Fruit fly (Drosophila melanogaster) whole organism, embryonic: ENCODE measurements around the gene eIF3i.

Source experiments
- CG10209 ChIP-seq: fragments of 200-800 bp; sonication (Bioruptor generic); optimal IDR thresholded peaks from 3 replicates; lab custom pipeline; 2017; ENCODE audit warnings: missing biosample characterization, mild to moderate bottlenecking, missing genetic modification characterization, missing genetic modification reagents
- CG10366 ChIP-seq: fragments of 200-800 bp; sonication (Bioruptor generic); IDR thresholded peaks from 2 replicates; pipeline ENCODE4 v1.3.6; 2022; ENCODE audit warnings: missing biosample characterization, missing genetic modification characterization
- CG10431 ChIP-seq: fragments of 200-800 bp; sonication (Bioruptor generic); optimal IDR thresholded peaks from 3 replicates; lab custom pipeline; 2018; ENCODE audit warnings: missing biosample characterization, mild to moderate bottlenecking, missing genetic modification characterization
- CG10462 ChIP-seq: fragments of 200-800 bp; sonication (Bioruptor generic); optimal IDR thresholded peaks from 2 replicates; lab custom pipeline; 2016; ENCODE audit warnings: missing biosample characterization, missing genetic modification characterization
- CG11247 ChIP-seq: fragments of 200-800 bp; sonication (Bioruptor generic); IDR thresholded peaks from 2 replicates; pipeline ENCODE4 v1.3.6; 2022; ENCODE audit warnings: missing biosample characterization, missing genetic modification characterization
- CG11398 ChIP-seq: fragments of 200-800 bp; sonication (Bioruptor generic); optimal IDR thresholded peaks from 2 replicates; lab custom pipeline; 2016; ENCODE audit warnings: missing biosample characterization, missing genetic modification characterization
- CG12236 ChIP-seq: fragments of 200-800 bp; sonication (Bioruptor generic); optimal IDR thresholded peaks from 2 replicates; lab custom pipeline; 2016; ENCODE audit warnings: missing biosample characterization, missing genetic modification characterization
- CG12391 ChIP-seq: fragments of 200-800 bp; sonication (Bioruptor generic); optimal IDR thresholded peaks from 3 replicates; lab custom pipeline; 2018; ENCODE audit warnings: missing biosample characterization, mild to moderate bottlenecking, missing genetic modification characterization, moderate library complexity
- CG12659 ChIP-seq: fragments of 200-800 bp; sonication (Bioruptor generic); optimal IDR thresholded peaks from 3 replicates; lab custom pipeline; 2017; ENCODE audit warnings: mild to moderate bottlenecking, missing biosample characterization, missing genetic modification reagents, missing genetic modification characterization
- CG13123 ChIP-seq: fragments of 200-800 bp; sonication (Bioruptor generic); optimal IDR thresholded peaks from 2 replicates; lab custom pipeline; 2016; ENCODE audit warnings: missing biosample characterization, missing genetic modification characterization
- CG13424 ChIP-seq: fragments of 200-800 bp; sonication (Bioruptor generic); optimal IDR thresholded peaks from 2 replicates; lab custom pipeline; 2019; ENCODE audit warnings: missing biosample characterization, mild to moderate bottlenecking, missing genetic modification characterization, moderate library complexity
- CG15479 ChIP-seq: fragments of 200-800 bp; sonication (Bioruptor generic); optimal IDR thresholded peaks from 3 replicates; lab custom pipeline; 2019; ENCODE audit warnings: missing biosample characterization, mild to moderate bottlenecking, missing genetic modification characterization, moderate library complexity
- CG16813 ChIP-seq: fragments of 200-800 bp; sonication (Bioruptor generic); IDR thresholded peaks from 3 replicates; pipeline ENCODE4 v1.3.6; 2022; ENCODE audit warnings: missing biosample characterization, missing genetic modification characterization; ENCODE audit not compliant: partially characterized antibody
- CG2875 ChIP-seq: fragments of 200-800 bp; sonication (Bioruptor generic); optimal IDR thresholded peaks from 2 replicates; lab custom pipeline; 2017; ENCODE audit warnings: missing biosample characterization, mild to moderate bottlenecking, missing genetic modification characterization, missing genetic modification reagents
- CG3838 ChIP-seq: fragments of 200-800 bp; sonication (Bioruptor generic); optimal IDR thresholded peaks from 3 replicates; lab custom pipeline; 2016; ENCODE audit warnings: missing biosample characterization, missing genetic modification characterization
- CG4424 ChIP-seq: fragments of 200-800 bp; sonication (Bioruptor generic); optimal IDR thresholded peaks from 3 replicates; lab custom pipeline; 2016; ENCODE audit warnings: missing biosample characterization, missing genetic modification characterization
- CG6254 ChIP-seq: fragments of 200-800 bp; sonication (Bioruptor generic); optimal IDR thresholded peaks from 3 replicates; lab custom pipeline; 2017; ENCODE audit warnings: mild to moderate bottlenecking, missing biosample characterization, missing genetic modification reagents, missing genetic modification characterization
- CG6791 ChIP-seq: fragments of 200-800 bp; sonication (Bioruptor generic); IDR thresholded peaks from 3 replicates; pipeline ENCODE4 v1.3.6; 2022; ENCODE audit warnings: missing biosample characterization, missing genetic modification characterization; ENCODE audit not compliant: partially characterized antibody
- CG7372 ChIP-seq: fragments of 200-800 bp; sonication (Bioruptor generic); IDR thresholded peaks from 2 replicates; pipeline ENCODE4 v1.3.6; 2022; ENCODE audit warnings: missing biosample characterization, missing genetic modification characterization
- CG7786 ChIP-seq: fragments of 200-800 bp; sonication (Bioruptor generic); optimal IDR thresholded peaks from 2 replicates; lab custom pipeline; 2016; ENCODE audit warnings: missing biosample characterization, missing genetic modification characterization
- CG7928 ChIP-seq: fragments of 200-800 bp; sonication (Bioruptor generic); optimal IDR thresholded peaks from 2 replicates; lab custom pipeline; 2017; ENCODE audit warnings: missing biosample characterization, mild to moderate bottlenecking, missing genetic modification characterization
- CG9727 ChIP-seq: fragments of 200-800 bp; sonication (Bioruptor generic); optimal IDR thresholded peaks from 3 replicates; lab custom pipeline; 2017; ENCODE audit warnings: missing biosample characterization, mild to moderate bottlenecking, missing genetic modification characterization
- CG9797 ChIP-seq: fragments of 200-800 bp; sonication (Bioruptor generic); optimal IDR thresholded peaks from 3 replicates; lab custom pipeline; 2018; ENCODE audit warnings: missing biosample characterization, mild to moderate bottlenecking, missing genetic modification characterization
- Dek ChIP-seq: fragments of 200-800 bp; sonication (Bioruptor generic); optimal IDR thresholded peaks from 3 replicates; lab custom pipeline; 2019; ENCODE audit warnings: missing biosample characterization, mild to moderate bottlenecking, missing genetic modification characterization, moderate library complexity
- Dll ChIP-seq: fragments of 200-800 bp; sonication (Bioruptor generic); IDR thresholded peaks from 4 replicates; pipeline ENCODE4 v1.3.6; 2022; ENCODE audit warnings: missing biosample characterization, missing genetic modification characterization; ENCODE audit not compliant: partially characterized antibody
- E2f2 ChIP-seq: fragments of 200-800 bp; sonication (Bioruptor generic); IDR thresholded peaks from 2 replicates; pipeline ENCODE4 v1.3.6; 2022; ENCODE audit warnings: missing biosample characterization, missing genetic modification characterization
- Hr3 ChIP-seq: fragments of 200-800 bp; sonication (Bioruptor generic); optimal IDR thresholded peaks from 3 replicates; lab custom pipeline; 2016; ENCODE audit warnings: missing biosample characterization, missing genetic modification characterization
- Lim3 ChIP-seq: fragments of 200-800 bp; sonication (Bioruptor generic); IDR thresholded peaks from 2 replicates; pipeline ENCODE4 v1.3.6; 2022; ENCODE audit warnings: missing biosample characterization, missing genetic modification characterization
- Mrtf ChIP-seq: fragments of 200-800 bp; sonication (Bioruptor generic); IDR thresholded peaks from 3 replicates; pipeline ENCODE4 v1.3.6; 2022; ENCODE audit warnings: missing biosample characterization, missing genetic modification characterization
- NC2α ChIP-seq: fragments of 200-800 bp; sonication (Bioruptor generic); optimal IDR thresholded peaks from 2 replicates; lab custom pipeline; 2016; ENCODE audit warnings: missing biosample characterization, missing genetic modification characterization
- NFAT ChIP-seq: fragments of 200-800 bp; sonication (Bioruptor generic); IDR thresholded peaks from 2 replicates; pipeline ENCODE4 v1.3.6; 2022; ENCODE audit warnings: missing biosample characterization, missing genetic modification characterization
- Nf-YC ChIP-seq: fragments of 200-800 bp; optimal IDR thresholded peaks from 3 replicates; lab custom pipeline; 2019; ENCODE audit warnings: missing biosample characterization, mild to moderate bottlenecking, missing genetic modification characterization, moderate library complexity
- Rx ChIP-seq: fragments of 200-800 bp; sonication (Bioruptor generic); IDR thresholded peaks from 2 replicates; pipeline ENCODE4 v1.3.6; 2022; ENCODE audit warnings: missing biosample characterization, missing genetic modification characterization
- Xrp1 ChIP-seq: fragments of 200-800 bp; sonication (Bioruptor generic); IDR thresholded peaks from 2 replicates; pipeline ENCODE4 v1.3.6; 2022; ENCODE audit warnings: missing biosample characterization, missing genetic modification characterization
- ap ChIP-seq: fragments of 200-800 bp; sonication (Bioruptor generic); IDR thresholded peaks from 2 replicates; pipeline ENCODE4 v1.3.6; 2022; ENCODE audit warnings: missing biosample characterization, missing genetic modification characterization
- br ChIP-seq: fragments of >200 bp; optimal IDR thresholded peaks from 2 replicates; lab custom pipeline; 2017
- btn ChIP-seq: fragments of 200-800 bp; sonication (Bioruptor generic); optimal IDR thresholded peaks from 2 replicates; lab custom pipeline; 2016; ENCODE audit warnings: missing biosample characterization, missing genetic modification characterization
- chinmo ChIP-seq: fragments of 200-800 bp; sonication (Bioruptor generic); IDR thresholded peaks from 4 replicates; pipeline ENCODE4 v1.3.6; 2022; ENCODE audit warnings: missing biosample characterization, missing genetic modification characterization; ENCODE audit not compliant: partially characterized antibody
- crc ChIP-seq: fragments of 200-800 bp; sonication (Bioruptor generic); optimal IDR thresholded peaks from 2 replicates; lab custom pipeline; 2016; ENCODE audit warnings: missing biosample characterization, missing genetic modification characterization
- croc ChIP-seq: fragments of 200-800 bp; sonication (Bioruptor generic); conservative IDR thresholded peaks from 3 replicates; pipeline ENCODE4 v1.3.6; 2022; ENCODE audit warnings: missing biosample characterization, missing genetic modification characterization
- danr ChIP-seq: fragments of 200-800 bp; sonication (Bioruptor generic); IDR thresholded peaks from 2 replicates; pipeline ENCODE4 v1.3.6; 2022; ENCODE audit warnings: missing biosample characterization, missing genetic modification characterization
- ems ChIP-seq: fragments of 200-800 bp; sonication (Bioruptor generic); optimal IDR thresholded peaks from 3 replicates; lab custom pipeline; 2016; ENCODE audit warnings: missing biosample characterization, missing genetic modification characterization
- ham ChIP-seq: fragments of 200-800 bp; sonication (Bioruptor generic); IDR thresholded peaks from 2 replicates; pipeline ENCODE4 v1.3.6; 2022; ENCODE audit warnings: missing biosample characterization, missing genetic modification characterization
- ind ChIP-seq: fragments of 200-800 bp; sonication (Bioruptor generic); optimal IDR thresholded peaks from 3 replicates; lab custom pipeline; 2016; ENCODE audit warnings: missing biosample characterization, missing genetic modification characterization
- phol ChIP-seq: fragments of 200-800 bp; sonication (Bioruptor generic); optimal IDR thresholded peaks from 3 replicates; lab custom pipeline; 2018; ENCODE audit warnings: missing biosample characterization, mild to moderate bottlenecking, missing genetic modification characterization, moderate library complexity
- pita ChIP-seq: fragments of 200-800 bp; sonication (Bioruptor generic); optimal IDR thresholded peaks from 2 replicates; lab custom pipeline; 2017; ENCODE audit warnings: missing biosample characterization, mild to moderate bottlenecking, missing genetic modification characterization
- seq ChIP-seq: fragments of 200-800 bp; sonication (Bioruptor generic); IDR thresholded peaks from 2 replicates; pipeline ENCODE4 v1.3.6; 2022; ENCODE audit warnings: missing biosample characterization, missing genetic modification characterization
- sim ChIP-seq: fragments of 200-800 bp; sonication (Bioruptor generic); IDR thresholded peaks from 2 replicates; pipeline ENCODE4 v1.3.6; 2022; ENCODE audit warnings: missing biosample characterization, missing genetic modification characterization
- sug ChIP-seq: fragments of 200-800 bp; optimal IDR thresholded peaks from 2 replicates; lab custom pipeline; 2019; ENCODE audit warnings: missing biosample characterization, mild to moderate bottlenecking, missing genetic modification characterization, moderate library complexity
- usp ChIP-seq: fragments of >200 bp; optimal IDR thresholded peaks from 2 replicates; lab custom pipeline; 2017; ENCODE audit warnings: missing biosample characterization, missing genetic modification characterization
- zen ChIP-seq: fragments of 200-800 bp; sonication (Bioruptor generic); optimal IDR thresholded peaks from 3 replicates; lab custom pipeline; 2018; ENCODE audit warnings: missing biosample characterization, mild to moderate bottlenecking, missing genetic modification characterization, moderate library complexity

eIF3i gene

dm6 chr2L:4973731-4974415 is 6.3 kb upstream of the eIF3i start, which contains the start of gene mRpL28 (continued):
- TF ChIP-seq CG12236 (GFP tag; lab: Kevin White, UChicago) (no peak), ind (GFP tag; lab: Kevin White, UChicago) (no peak), Lim3 (no peak), phol (tag; lab: Kevin White, UChicago) (peak; percentile 70), Dll (GFP tag; lab: Robert Waterston, UW) (peak; percentile 46; the same call in 1 of the 4 replicates), CG10366 (GFP tag; lab: Robert Waterston, UW) (no peak), Hr3 (GFP tag; lab: Kevin White, UChicago) (no peak), CG9727 (GFP tag; lab: Kevin White, UChicago) (no peak), zen (no peak), Nf-YC (tag; lab: Kevin White, UChicago) (peak; percentile 40), CG11398 (GFP tag; lab: Kevin White, UChicago) (no peak), br (lab: Kevin White, UChicago) (no peak), CG12391 (tag; lab: Kevin White, UChicago) (peak; percentile 40), CG15479 (GFP tag; lab: Kevin White, UChicago) (peak; percentile 7), Rx (GFP tag; lab: Robert Waterston, UW) (no peak), Mrtf (no peak), ham (no peak), pita (no peak), NFAT (GFP tag; lab: Robert Waterston, UW) (no peak), CG4424 (GFP tag; lab: Kevin White, UChicago) (no peak), CG7928 (GFP tag; lab: Kevin White, UChicago) (no peak), chinmo (GFP tag; lab: Robert Waterston, UW) (no peak), NC2α (GFP tag; lab: Kevin White, UChicago) (no peak), CG6254 (GFP tag; lab: Kevin White, UChicago) (no peak), crc (GFP tag; lab: Kevin White, UChicago) (no peak), CG9797 (GFP tag; lab: Kevin White, UChicago) (peak; percentile 21), E2f2 (GFP tag; lab: Robert Waterston, UW) (0 out of 2 replicates have a peak, but pooled peaks have one; percentile 7), CG6791 (GFP tag; lab: Robert Waterston, UW) (no peak), usp (no peak), croc (GFP tag; lab: Robert Waterston, UW) (no peak), danr (GFP tag; lab: Robert Waterston, UW) (no peak), CG10431 (GFP tag; lab: Kevin White, UChicago) (peak; percentile 1), CG13123 (no peak), seq (GFP tag; lab: Robert Waterston, UW) (no peak), CG12659 (peak; percentile 58), CG7372 (GFP tag; lab: Robert Waterston, UW) (no peak), btn (GFP tag; lab: Kevin White, UChicago) (no peak), CG7786 (GFP tag; lab: Kevin White, UChicago) (no peak), CG11247 (no peak), CG2875 (no peak), CG10462 (GFP tag; lab: Kevin White, UChicago) (no peak), Dek (tag; lab: Kevin White, UChicago) (no peak), sim (no peak), Xrp1 (GFP tag; lab: Robert Waterston, UW) (no peak), CG13424 (peak; percentile 44), CG3838 (GFP tag; lab: Kevin White, UChicago) (no peak), sug (peak; percentile 48), CG16813 (peak; percentile 20; the same call in 1 of the 3 replicates), ems (no peak), CG10209 (GFP tag; lab: Kevin White, UChicago) (no peak), ap (GFP tag; lab: Robert Waterston, UW) (no peak)
